Worm (Caenorhabditis elegans) whole organism, L2 larva: ENCODE results near the gene C47A4.1.

Experiments
- aly-2 ChIP-seq: fragments of 150-350 bp; optimal IDR thresholded peaks from 2 replicates; lab custom pipeline; 2014; ENCODE audit warnings: missing biosample characterization, missing genetic modification characterization
- ceh-82 ChIP-seq: fragments of 150-350 bp; optimal IDR thresholded peaks from 2 replicates; lab custom pipeline; 2014; ENCODE audit warnings: missing biosample characterization, missing genetic modification characterization
- lin-39 ChIP-seq: fragments of 150-350 bp; optimal IDR thresholded peaks from 2 replicates; lab custom pipeline; 2014; ENCODE audit warnings: missing biosample characterization, missing genetic modification reagents, missing genetic modification characterization
- nhr-6 ChIP-seq: fragments of 150-350 bp; optimal IDR thresholded peaks from 2 replicates; lab custom pipeline; 2014; ENCODE audit warnings: missing biosample characterization, missing genetic modification characterization
- snpc-4 ChIP-seq: fragments of 150-350 bp; optimal IDR thresholded peaks from 2 replicates; lab custom pipeline; 2014; ENCODE audit warnings: missing biosample characterization, missing genetic modification characterization

- TF ChIP-seq ceh-82 (no peak), snpc-4 (no peak), nhr-6 (no peak), lin-39 (peak; percentile 94), aly-2 (tag; lab: Kevin White, UChicago) (no peak)
Observed at ce11 chrIV:13699384-13699788, 16.8 kb downstream of the C47A4.1 start.
